Worm (Caenorhabditis elegans) whole organism, L2 larva: ENCODE results near the gene T24E12.10.

ENCODE experiments used
- blmp-1 ChIP-seq: sonication (generic microtip); optimal IDR thresholded peaks from 2 replicates; lab custom pipeline; 2017; ENCODE audit warnings: missing genetic modification characterization, mild to moderate bottlenecking, missing compliant biosample characterization, antibody characterized with exemption, moderate library complexity; ENCODE audit not compliant: insufficient read depth
- fos-1 ChIP-seq: fragments of 150-350 bp; optimal IDR thresholded peaks from 2 replicates; lab custom pipeline; 2014; ENCODE audit warnings: missing biosample characterization, missing genetic modification characterization
- lin-39 ChIP-seq: fragments of 150-350 bp; optimal IDR thresholded peaks from 2 replicates; lab custom pipeline; 2014; ENCODE audit warnings: missing biosample characterization, missing genetic modification reagents, missing genetic modification characterization
- lsy-2 ChIP-seq, 2 experiments: fragments of 150-350 bp in 1 of 2; sonication (generic microtip) in 1 of 2; optimal IDR thresholded peaks; 2 replicates each; lab custom pipeline; 2014 to 2017; ENCODE audit warnings: missing biosample characterization in 2 of 2, missing genetic modification characterization in 2 of 2
- mab-5 ChIP-seq: fragments of 150-350 bp; optimal IDR thresholded peaks from 2 replicates; lab custom pipeline; 2014; ENCODE audit warnings: missing biosample characterization, missing genetic modification characterization
- nhr-237 ChIP-seq: fragments of 150-350 bp; optimal IDR thresholded peaks from 2 replicates; lab custom pipeline; 2014; ENCODE audit warnings: missing biosample characterization, missing genetic modification characterization
- nhr-77 ChIP-seq: fragments of 150-350 bp; optimal IDR thresholded peaks from 2 replicates; lab custom pipeline; 2014; ENCODE audit warnings: missing biosample characterization, missing genetic modification characterization
- sem-4 ChIP-seq: fragments of 150-350 bp; optimal IDR thresholded peaks from 2 replicates; lab custom pipeline; 2014; ENCODE audit warnings: missing biosample characterization, missing genetic modification reagents, missing genetic modification characterization
- skn-1 ChIP-seq: sonication (generic microtip); optimal IDR thresholded peaks from 2 replicates; lab custom pipeline; 2017; ENCODE audit warnings: missing biosample characterization, missing genetic modification characterization
- unc-62 ChIP-seq: fragments of 150-350 bp; optimal IDR thresholded peaks from 2 replicates; lab custom pipeline; 2014; ENCODE audit warnings: missing biosample characterization, missing genetic modification reagents, missing genetic modification characterization

- TF ChIP-seq fos-1 (tag; lab: Kevin White, UChicago): no peak
- no peak for TF ChIP-seq lsy-2 (tag; optimal IDR thresholded peaks at IDR 0.05; lab: Kevin White, UChicago)
- TF ChIP-seq blmp-1 (tag; lab: Kevin White, UChicago): no peak
- TF ChIP-seq skn-1 (tag; lab: Kevin White, UChicago): no peak
- TF ChIP-seq mab-5 (tag; lab: Kevin White, UChicago): no peak
- no peak for TF ChIP-seq unc-62 (GFP tag; lab: Kevin White, UChicago)
- TF ChIP-seq sem-4: no peak
- TF ChIP-seq nhr-237 (tag; lab: Kevin White, UChicago): no peak
- no peak for TF ChIP-seq nhr-77 (tag; lab: Kevin White, UChicago)
- no peak for TF ChIP-seq lin-39 (tag; lab: Kevin White, UChicago)
Measured at ce11 chrII:3721016-3721415, 52.0 kb downstream of the T24E12.10 start, which contains the start of gene C46E10.3.
